Worm (Caenorhabditis elegans) whole organism, mixed stage, embryonic: ENCODE measurements around the gene clec-206.

ENCODE experiments used
- M03D4.4 ChIP-seq: sonication (generic microtip); optimal IDR thresholded peaks from 2 replicates; lab custom pipeline; 2017; ENCODE audit warnings: mild to moderate bottlenecking, missing genetic modification characterization, missing compliant biosample characterization
- blmp-1 ChIP-seq: fragments of 150-350 bp; optimal IDR thresholded peaks from 2 replicates; lab custom pipeline; 2014; ENCODE audit warnings: missing biosample characterization, missing genetic modification characterization
- ceh-39 ChIP-seq: fragments of 150-350 bp; optimal IDR thresholded peaks from 2 replicates; lab custom pipeline; 2014; ENCODE audit warnings: missing biosample characterization, missing genetic modification characterization
- ceh-43 ChIP-seq: fragments of 200-800 bp; sonication (Bioruptor generic); optimal IDR thresholded peaks from 2 replicates; lab custom pipeline; 2018; ENCODE audit warnings: mild to moderate bottlenecking, missing genetic modification characterization, moderate library complexity, missing compliant biosample characterization
- ceh-83 ChIP-seq: fragments of 200-800 bp; sonication (Bioruptor generic); optimal IDR thresholded peaks from 2 replicates; lab custom pipeline; 2018; ENCODE audit warnings: mild to moderate bottlenecking, missing genetic modification characterization, missing compliant biosample characterization
- ces-1 ChIP-seq: fragments of 150-350 bp; optimal IDR thresholded peaks from 2 replicates; lab custom pipeline; 2014; ENCODE audit warnings: missing biosample characterization, missing genetic modification reagents, missing genetic modification characterization
- cnd-1 ChIP-seq: fragments of 200-800 bp; sonication (Bioruptor generic); optimal IDR thresholded peaks from 2 replicates; lab custom pipeline; 2018; ENCODE audit warnings: mild to moderate bottlenecking, missing genetic modification characterization, missing compliant biosample characterization
- drap-1 ChIP-seq: fragments of 200-800 bp; sonication (Bioruptor generic); optimal IDR thresholded peaks from 3 replicates; lab custom pipeline; 2018; ENCODE audit warnings: mild to moderate bottlenecking, missing genetic modification characterization, missing compliant biosample characterization
- elt-1 ChIP-seq: sonication (generic microtip); optimal IDR thresholded peaks from 2 replicates; lab custom pipeline; 2017; ENCODE audit warnings: missing genetic modification characterization, mild to moderate bottlenecking, missing compliant biosample characterization, antibody characterized with exemption, moderate library complexity, borderline replicate concordance; ENCODE audit not compliant: insufficient read depth
- elt-3 ChIP-seq: fragments of 150-350 bp; optimal IDR thresholded peaks from 2 replicates; lab custom pipeline; 2014; ENCODE audit warnings: missing biosample characterization, missing genetic modification characterization
- flh-1 ChIP-seq: fragments of 200-800 bp; sonication (Bioruptor generic); optimal IDR thresholded peaks from 2 replicates; lab custom pipeline; 2018; ENCODE audit warnings: mild to moderate bottlenecking, missing genetic modification characterization, moderate library complexity, missing compliant biosample characterization
- ham-2 ChIP-seq: fragments of 200-800 bp; sonication (Bioruptor generic); optimal IDR thresholded peaks from 2 replicates; lab custom pipeline; 2018; ENCODE audit warnings: mild to moderate bottlenecking, missing genetic modification characterization, missing compliant biosample characterization
- hlh-1 ChIP-seq: fragments of 150-350 bp; optimal IDR thresholded peaks from 2 replicates; lab custom pipeline; 2014; ENCODE audit warnings: missing biosample characterization, missing genetic modification reagents, missing genetic modification characterization
- lin-32 ChIP-seq: fragments of 200-800 bp; sonication (Bioruptor generic); optimal IDR thresholded peaks from 2 replicates; lab custom pipeline; 2018; ENCODE audit warnings: mild to moderate bottlenecking, missing genetic modification characterization, missing compliant biosample characterization
- lsy-2 ChIP-seq: fragments of 150-350 bp; optimal IDR thresholded peaks from 2 replicates; lab custom pipeline; 2014; ENCODE audit warnings: missing biosample characterization, missing genetic modification characterization
- mab-5 ChIP-seq: fragments of 150-350 bp; optimal IDR thresholded peaks from 2 replicates; lab custom pipeline; 2014; ENCODE audit warnings: missing biosample characterization, missing genetic modification characterization
- mep-1 ChIP-seq: fragments of 150-350 bp; optimal IDR thresholded peaks from 2 replicates; lab custom pipeline; 2017; ENCODE audit warnings: missing biosample characterization, missing genetic modification reagents, missing genetic modification characterization, inconsistent platforms
- mls-2 ChIP-seq: sonication (generic microtip); optimal IDR thresholded peaks from 2 replicates; lab custom pipeline; 2016; ENCODE audit warnings: mild to moderate bottlenecking, missing genetic modification characterization, moderate library complexity, missing compliant biosample characterization
- nhr-12 ChIP-seq: fragments of 150-350 bp; optimal IDR thresholded peaks from 2 replicates; lab custom pipeline; 2014; ENCODE audit warnings: missing biosample characterization, missing genetic modification characterization
- nhr-2 ChIP-seq: fragments of 150-350 bp; optimal IDR thresholded peaks from 2 replicates; lab custom pipeline; 2014; ENCODE audit warnings: missing biosample characterization, missing genetic modification characterization
- nhr-28 ChIP-seq: fragments of 150-350 bp; optimal IDR thresholded peaks from 2 replicates; lab custom pipeline; 2014; ENCODE audit warnings: missing biosample characterization, missing genetic modification characterization
- nhr-76 ChIP-seq: sonication (generic microtip); optimal IDR thresholded peaks from 2 replicates; lab custom pipeline; 2017; ENCODE audit warnings: missing biosample characterization, missing genetic modification characterization
- sem-2 ChIP-seq: fragments of 200-800 bp; sonication (Bioruptor generic); optimal IDR thresholded peaks from 2 replicates; lab custom pipeline; 2018; ENCODE audit warnings: mild to moderate bottlenecking, missing genetic modification characterization, missing compliant biosample characterization
- snpc-4 ChIP-seq: fragments of 150-350 bp; optimal IDR thresholded peaks from 2 replicates; lab custom pipeline; 2014; ENCODE audit warnings: missing biosample characterization, missing genetic modification characterization
- sptf-1 ChIP-seq: sonication (generic microtip); optimal IDR thresholded peaks from 2 replicates; lab custom pipeline; 2017; ENCODE audit warnings: mild to moderate bottlenecking, missing genetic modification characterization, moderate library complexity, missing compliant biosample characterization
- tbx-8 ChIP-seq: fragments of 200-800 bp; sonication (Bioruptor generic); optimal IDR thresholded peaks from 2 replicates; lab custom pipeline; 2018; ENCODE audit warnings: mild to moderate bottlenecking, missing genetic modification characterization, moderate library complexity, missing compliant biosample characterization
- unc-120 ChIP-seq: sonication (generic microtip); optimal IDR thresholded peaks from 2 replicates; lab custom pipeline; 2017; ENCODE audit warnings: missing genetic modification characterization, missing compliant biosample characterization; ENCODE audit not compliant: poor library complexity, severe bottlenecking
- unc-39 ChIP-seq: fragments of 150-350 bp; optimal IDR thresholded peaks from 2 replicates; lab custom pipeline; 2014; ENCODE audit warnings: missing biosample characterization, missing genetic modification characterization
- unc-62 ChIP-seq: fragments of 150-350 bp; optimal IDR thresholded peaks from 2 replicates; lab custom pipeline; 2014; ENCODE audit warnings: missing biosample characterization, missing genetic modification reagents, missing genetic modification characterization
- zip-8 ChIP-seq: fragments of 150-350 bp; optimal IDR thresholded peaks from 2 replicates; lab custom pipeline; 2014; ENCODE audit warnings: missing biosample characterization, missing genetic modification characterization
- ztf-11 ChIP-seq: fragments of 150-350 bp; optimal IDR thresholded peaks from 2 replicates; lab custom pipeline; 2014; ENCODE audit warnings: missing biosample characterization, missing genetic modification characterization

The clec-206 gene

ce11 chrV:1968809-1969208 is 35.3 kb downstream of the clec-206 start:
- TF ChIP-seq sem-2 (GFP tag; lab: Kevin White, UChicago) (no peak), ceh-43 (GFP tag; lab: Kevin White, UChicago) (no peak), ztf-11 (no peak), mls-2 (tag; lab: Kevin White, UChicago) (no peak), snpc-4 (tag; lab: Kevin White, UChicago) (no peak)

- no peak for TF ChIP-seq sptf-1 (tag; lab: Kevin White, UChicago)
- no peak for TF ChIP-seq nhr-12
- TF ChIP-seq unc-120 (tag; lab: Kevin White, UChicago): no peak
- TF ChIP-seq lin-32 (GFP tag; lab: Kevin White, UChicago): no peak
- no peak for TF ChIP-seq ztf-11
- TF ChIP-seq nhr-76 (tag; lab: Kevin White, UChicago): no peak
- TF ChIP-seq elt-1 (tag; lab: Kevin White, UChicago): no peak
- no peak for TF ChIP-seq ceh-83 (GFP tag; lab: Kevin White, UChicago)
- no peak for TF ChIP-seq ces-1 (GFP tag; lab: Kevin White, UChicago)
- no peak for TF ChIP-seq M03D4.4 (tag; lab: Kevin White, UChicago)
- no peak for TF ChIP-seq mls-2 (tag; lab: Kevin White, UChicago)
- no peak for TF ChIP-seq ceh-39 (tag; lab: Kevin White, UChicago)
- no peak for TF ChIP-seq elt-3
- TF ChIP-seq zip-8 (tag; lab: Kevin White, UChicago): no peak
- no peak for TF ChIP-seq ceh-43 (GFP tag; lab: Kevin White, UChicago)
- no peak for TF ChIP-seq unc-39 (tag; lab: Kevin White, UChicago)
- TF ChIP-seq mep-1: no peak
- no peak for TF ChIP-seq snpc-4 (tag; lab: Kevin White, UChicago)
Observed at ce11 chrV:1966962-1967361, 37.2 kb downstream of the clec-206 start.

ce11 chrV:1964806-1965205 is 39.3 kb downstream of the clec-206 start, which contains the start of gene srj-15:
srj-15 (minus strand) TSS chrV:1964906.
- TF ChIP-seq unc-62 (GFP tag; lab: Kevin White, UChicago): no peak
- TF ChIP-seq mep-1: no peak
- TF ChIP-seq nhr-2: no peak
- TF ChIP-seq nhr-76 (tag; lab: Kevin White, UChicago): no peak
- TF ChIP-seq, all 35 proteins: peak for 0

ce11 chrV:1961453-1961852 is 42.7 kb downstream of the clec-206 start, which contains the start of gene Y40B10B.1:
Y40B10B.1 (minus strand) TSS chrV:1961553.
- TF ChIP-seq ham-2 (no peak), nhr-28 (tag; lab: Kevin White, UChicago) (no peak), unc-62 (GFP tag; lab: Kevin White, UChicago) (no peak), elt-3 (no peak), blmp-1 (tag; lab: Kevin White, UChicago) (no peak), drap-1 (GFP tag; lab: Kevin White, UChicago) (no peak), nhr-76 (tag; lab: Kevin White, UChicago) (no peak), lin-32 (GFP tag; lab: Kevin White, UChicago) (no peak), tbx-8 (GFP tag; lab: Kevin White, UChicago) (no peak), M03D4.4 (tag; lab: Kevin White, UChicago) (no peak), ztf-11 (no peak), nhr-2 (no peak), unc-39 (tag; lab: Kevin White, UChicago) (no peak), unc-120 (tag; lab: Kevin White, UChicago) (no peak), mab-5 (tag; lab: Kevin White, UChicago) (no peak), flh-1 (no peak), ceh-39 (tag; lab: Kevin White, UChicago) (no peak), zip-8 (tag; lab: Kevin White, UChicago) (no peak), cnd-1 (no peak), hlh-1 (tag; lab: Kevin White, UChicago) (no peak)

- no peak for TF ChIP-seq lsy-2 (tag; lab: Kevin White, UChicago)
- no peak for TF ChIP-seq nhr-76 (tag; lab: Kevin White, UChicago)
Observed at ce11 chrV:1957110-1957509, 47.0 kb downstream of the clec-206 start, which contains the start of gene fipr-25. fipr-25 (plus strand) TSS chrV:1957410.
